Worm (Caenorhabditis elegans): ENCODE measurements around the gene C08F1.12.

DNA sequence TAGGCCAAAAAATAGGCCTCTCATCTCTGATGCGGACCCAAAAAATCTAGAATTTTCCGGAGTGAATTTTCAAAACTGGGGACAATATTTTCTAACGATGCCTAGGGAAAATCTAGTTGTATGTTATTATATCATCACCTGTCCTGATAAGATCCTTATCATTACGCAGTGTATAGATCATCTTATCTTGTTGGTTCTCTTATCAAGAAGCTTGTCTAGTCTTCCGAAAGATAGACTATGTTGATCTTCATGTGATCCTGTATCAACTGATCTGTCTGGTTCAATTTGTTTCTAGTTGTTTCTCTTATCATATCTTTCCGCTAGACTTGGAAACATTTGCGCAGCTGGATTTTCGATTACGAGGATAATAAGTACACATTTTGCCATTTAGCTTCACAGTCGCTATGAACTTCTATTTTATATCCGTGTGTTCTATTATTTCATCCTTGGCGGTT, 44.6 kb upstream of the C08F1.12 start, which contains the start of gene C52E2.3:
- TF ChIP-seq nhr-77 (tag; optimal IDR thresholded peaks at IDR 0.05) (no peak), mep-1 (tag; optimal IDR thresholded peaks at IDR 0.05) (no peak), nhr-28 (tag; optimal IDR thresholded peaks at IDR 0.05) (no peak), Y105C5A.15 (GFP tag; IDR thresholded peaks at IDR 0.05) (no peak), snpc-4 (tag; optimal IDR thresholded peaks at IDR 0.05) (no peak), fos-1 (tag; optimal IDR thresholded peaks at IDR 0.05) (no peak), hlh-11 (tag; optimal IDR thresholded peaks at IDR 0.05) (peak; percentile 6), skn-1 (tag; optimal IDR thresholded peaks at IDR 0.05) (no peak), jun-1 (tag; optimal IDR thresholded peaks at IDR 0.05) (no peak), lin-13 (GFP tag; optimal IDR thresholded peaks at IDR 0.05) (no peak), lir-3 (tag; optimal IDR thresholded peaks at IDR 0.05) (no peak)

All from whole organism, L4 larva.